Worm (Caenorhabditis elegans): ENCODE measurements around the gene pha-4.

ce11 chrV:20711733-20712132 lies 41.1 kb upstream of the pha-4 start:
- TF ChIP-seq pes-1 (GFP tag; IDR thresholded peaks at IDR 0.05) (no peak), ama-1 (optimal IDR thresholded peaks at IDR 0.05) (no peak), aly-1 (tag; optimal IDR thresholded peaks at IDR 0.05) (no peak), F13C5.2 (tag; optimal IDR thresholded peaks at IDR 0.05) (no peak), tbx-37 (GFP tag; conservative IDR thresholded peaks at IDR 0.05) (no peak), scrt-1 (GFP tag; IDR thresholded peaks at IDR 0.05) (no peak)
